Worm (Caenorhabditis elegans) whole organism, early embryonic: ENCODE results near the gene fdgt-1.

Source experiments
- B0310.2 ChIP-seq: sonication (generic microtip); optimal IDR thresholded peaks from 2 replicates; lab custom pipeline; 2016; ENCODE audit warnings: mild to moderate bottlenecking, missing genetic modification characterization, missing compliant biosample characterization
- F13C5.2 ChIP-seq: sonication (generic microtip); optimal IDR thresholded peaks from 2 replicates; lab custom pipeline; 2017; ENCODE audit warnings: mild to moderate bottlenecking, missing genetic modification characterization, inconsistent platforms, missing compliant biosample characterization
- aly-1 ChIP-seq: sonication (generic microtip); optimal IDR thresholded peaks from 2 replicates; lab custom pipeline; 2016; ENCODE audit warnings: missing genetic modification characterization, missing compliant biosample characterization
- ama-1 ChIP-seq: fragments of 150-350 bp; optimal IDR thresholded peaks from 2 replicates; lab custom pipeline; 2014
- ceh-13 ChIP-seq: fragments of 200-800 bp; sonication (Bioruptor generic); optimal IDR thresholded peaks from 2 replicates; lab custom pipeline; 2018; ENCODE audit warnings: mild to moderate bottlenecking, missing genetic modification characterization, missing compliant biosample characterization
- flt-1 ChIP-seq: fragments of 200-800 bp; sonication (Bioruptor generic); IDR thresholded peaks from 2 replicates; pipeline ENCODE4 v1.3.6; 2022; ENCODE audit warnings: missing genetic modification characterization, missing compliant biosample characterization
- scrt-1 ChIP-seq: fragments of 200-800 bp; sonication (Bioruptor generic); IDR thresholded peaks from 2 replicates; pipeline ENCODE4 v1.3.6; 2022; ENCODE audit warnings: missing genetic modification characterization, missing compliant biosample characterization
- sea-1 ChIP-seq: fragments of 200-800 bp; sonication (Bioruptor generic); conservative IDR thresholded peaks from 2 replicates; pipeline ENCODE4 v1.3.6; 2022; ENCODE audit warnings: missing genetic modification characterization, missing compliant biosample characterization
- tbx-11 ChIP-seq: fragments of 200-800 bp; sonication (Bioruptor generic); IDR thresholded peaks from 2 replicates; pipeline ENCODE4 v1.3.6; 2022; ENCODE audit warnings: missing genetic modification characterization, missing compliant biosample characterization
- tbx-37 ChIP-seq: fragments of 200-800 bp; sonication (Bioruptor generic); conservative IDR thresholded peaks from 2 replicates; pipeline ENCODE4 v1.3.6; 2022; ENCODE audit warnings: missing genetic modification reagents, missing genetic modification characterization, missing compliant biosample characterization
- tra-4 ChIP-seq: sonication (generic microtip); optimal IDR thresholded peaks from 2 replicates; lab custom pipeline; 2017; ENCODE audit warnings: missing genetic modification characterization, missing compliant biosample characterization

- TF ChIP-seq ama-1 (lab: Kevin White, UChicago) (no peak), tbx-37 (GFP tag; lab: Robert Waterston, UW) (no peak), flt-1 (GFP tag; lab: Robert Waterston, UW) (no peak), scrt-1 (no peak), tbx-11 (no peak), B0310.2 (tag; lab: Kevin White, UChicago) (no peak), aly-1 (tag; lab: Kevin White, UChicago) (no peak), tra-4 (tag; lab: Kevin White, UChicago) (no peak), ceh-13 (GFP tag; lab: Kevin White, UChicago) (no peak), sea-1 (GFP tag; lab: Robert Waterston, UW) (no peak), F13C5.2 (no peak)
These were observed 24.7 kb downstream of the fdgt-1 start, which contains the start of gene Y51H7BR.4 for ce11 chrII:1529057-1529456.
